Worm (Caenorhabditis elegans) whole organism, early embryonic: ENCODE measurements around the gene lpr-7.

Experiments
- B0310.2 ChIP-seq: sonication (generic microtip); optimal IDR thresholded peaks from 2 replicates; lab custom pipeline; 2016; ENCODE audit warnings: mild to moderate bottlenecking, missing genetic modification characterization, missing compliant biosample characterization
- F13C5.2 ChIP-seq: sonication (generic microtip); optimal IDR thresholded peaks from 2 replicates; lab custom pipeline; 2017; ENCODE audit warnings: mild to moderate bottlenecking, missing genetic modification characterization, inconsistent platforms, missing compliant biosample characterization
- aly-1 ChIP-seq: sonication (generic microtip); optimal IDR thresholded peaks from 2 replicates; lab custom pipeline; 2016; ENCODE audit warnings: missing genetic modification characterization, missing compliant biosample characterization
- ama-1 ChIP-seq: fragments of 150-350 bp; optimal IDR thresholded peaks from 2 replicates; lab custom pipeline; 2014
- ceh-13 ChIP-seq: fragments of 200-800 bp; sonication (Bioruptor generic); optimal IDR thresholded peaks from 2 replicates; lab custom pipeline; 2018; ENCODE audit warnings: mild to moderate bottlenecking, missing genetic modification characterization, missing compliant biosample characterization
- ceh-36 ChIP-seq: sonication (generic microtip); optimal IDR thresholded peaks from 2 replicates; lab custom pipeline; 2016; ENCODE audit warnings: missing genetic modification characterization, inconsistent platforms, missing compliant biosample characterization
- flt-1 ChIP-seq: fragments of 200-800 bp; sonication (Bioruptor generic); IDR thresholded peaks from 2 replicates; pipeline ENCODE4 v1.3.6; 2022; ENCODE audit warnings: missing genetic modification characterization, missing compliant biosample characterization
- hmg-4 ChIP-seq: fragments of 200-800 bp; sonication (Bioruptor generic); optimal IDR thresholded peaks from 2 replicates; lab custom pipeline; 2018; ENCODE audit warnings: mild to moderate bottlenecking, missing genetic modification characterization, missing compliant biosample characterization
- hnd-1 ChIP-seq: sonication (generic microtip); optimal IDR thresholded peaks from 2 replicates; lab custom pipeline; 2016; ENCODE audit warnings: missing genetic modification characterization, missing compliant biosample characterization
- pes-1 ChIP-seq: fragments of 200-800 bp; sonication (Bioruptor generic); IDR thresholded peaks from 2 replicates; pipeline ENCODE4 v1.3.6; 2022; ENCODE audit warnings: missing genetic modification reagents, missing genetic modification characterization, missing compliant biosample characterization
- scrt-1 ChIP-seq: fragments of 200-800 bp; sonication (Bioruptor generic); IDR thresholded peaks from 2 replicates; pipeline ENCODE4 v1.3.6; 2022; ENCODE audit warnings: missing genetic modification characterization, missing compliant biosample characterization
- sea-1 ChIP-seq: fragments of 200-800 bp; sonication (Bioruptor generic); conservative IDR thresholded peaks from 2 replicates; pipeline ENCODE4 v1.3.6; 2022; ENCODE audit warnings: missing genetic modification characterization, missing compliant biosample characterization
- tbx-11 ChIP-seq: fragments of 200-800 bp; sonication (Bioruptor generic); IDR thresholded peaks from 2 replicates; pipeline ENCODE4 v1.3.6; 2022; ENCODE audit warnings: missing genetic modification characterization, missing compliant biosample characterization
- tbx-37 ChIP-seq: fragments of 200-800 bp; sonication (Bioruptor generic); conservative IDR thresholded peaks from 2 replicates; pipeline ENCODE4 v1.3.6; 2022; ENCODE audit warnings: missing genetic modification reagents, missing genetic modification characterization, missing compliant biosample characterization

ce11 chrX:636893-637292 lies 19.1 kb upstream of the lpr-7 start, which contains the start of gene pha-2:
- TF ChIP-seq ceh-13 (GFP tag; lab: Kevin White, UChicago) (no peak), ceh-36 (tag; lab: Kevin White, UChicago) (no peak), hnd-1 (tag; lab: Kevin White, UChicago) (no peak), hmg-4 (GFP tag; lab: Kevin White, UChicago) (no peak), ama-1 (lab: Kevin White, UChicago) (no peak), flt-1 (GFP tag; lab: Robert Waterston, UW) (no peak), scrt-1 (no peak), B0310.2 (tag; lab: Kevin White, UChicago) (no peak), tbx-37 (GFP tag; lab: Robert Waterston, UW) (no peak), tbx-11 (GFP tag; lab: Robert Waterston, UW) (no peak), pes-1 (no peak), F13C5.2 (tag; lab: Kevin White, UChicago) (no peak), sea-1 (GFP tag; lab: Robert Waterston, UW) (no peak), aly-1 (tag; lab: Kevin White, UChicago) (no peak)
